Worm (Caenorhabditis elegans): Measurements from ENCODE around the gene deg-1.
A peak's percentile ranks its signal among the peaks of the same experiment; 100 is the strongest.

The deg-1 gene

DNA sequence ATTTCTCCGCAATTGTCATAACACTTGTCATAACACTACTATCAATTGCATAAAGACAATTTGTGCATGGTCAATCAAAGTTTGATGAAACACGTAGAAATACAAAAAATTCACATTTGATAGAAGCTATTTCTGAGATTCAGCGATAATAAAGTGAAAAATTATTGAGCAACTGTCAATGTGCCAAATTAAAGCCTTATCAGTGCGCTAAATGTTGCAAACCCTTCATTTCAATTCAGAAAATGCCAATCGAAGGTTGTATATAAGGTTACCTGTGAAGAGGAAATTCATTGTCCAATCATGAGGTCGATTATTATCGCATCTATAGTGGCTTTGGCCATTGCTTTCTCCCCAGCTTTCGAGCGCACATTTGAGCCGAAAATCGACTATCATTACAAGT, 25.3 kb upstream of the deg-1 start, which contains the start of gene vit-1:
Gene vit-1 (plus strand): TSS at position 289 of the 400 bp plus-strand sequence.
- no peak for TF ChIP-seq nhr-67 (tag; optimal IDR thresholded peaks at IDR 0.05)
- no peak for TF ChIP-seq nhr-76 (tag; optimal IDR thresholded peaks at IDR 0.05)
- no peak for TF ChIP-seq ceh-9 (tag; optimal IDR thresholded peaks at IDR 0.05)
- TF ChIP-seq hmg-11 (tag; optimal IDR thresholded peaks at IDR 0.05): no peak
- no peak for TF ChIP-seq ztf-4 (tag; optimal IDR thresholded peaks at IDR 0.05)
- no peak for TF ChIP-seq ZK546.5 (tag; optimal IDR thresholded peaks at IDR 0.05)

DNA sequence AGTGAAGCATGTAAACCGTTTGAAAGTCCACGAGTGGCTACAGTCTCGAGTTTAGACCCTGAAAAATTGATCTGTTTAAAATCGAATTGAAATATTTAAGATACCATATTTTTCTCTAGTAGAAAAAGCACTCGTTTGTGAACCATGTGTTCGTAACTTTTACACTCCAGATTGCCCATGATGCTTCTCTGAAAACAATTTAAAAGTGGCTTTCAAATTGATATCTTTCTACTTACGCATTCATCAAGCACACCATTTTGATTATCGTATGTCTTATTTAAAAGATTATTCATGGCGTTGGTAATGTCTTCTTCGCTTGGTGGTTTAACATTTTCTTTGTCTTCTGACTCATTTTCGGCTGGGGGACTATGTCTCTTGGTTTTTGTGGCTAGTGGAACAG, 19.3 kb upstream of the deg-1 start:
- no peak for TF ChIP-seq tbx-2 (tag; optimal IDR thresholded peaks at IDR 0.05)
- TF ChIP-seq nhr-23 (tag; optimal IDR thresholded peaks at IDR 0.05): no peak
- TF ChIP-seq daf-12 (tag; optimal IDR thresholded peaks at IDR 0.05): no peak
- TF ChIP-seq ZK546.5 (tag; optimal IDR thresholded peaks at IDR 0.05): no peak
- no peak for TF ChIP-seq hmg-11 (tag; optimal IDR thresholded peaks at IDR 0.05)
- no peak for TF ChIP-seq mdl-1 (tag; optimal IDR thresholded peaks at IDR 0.05)
- TF ChIP-seq egl-27 (tag; optimal IDR thresholded peaks at IDR 0.05): no peak

DNA sequence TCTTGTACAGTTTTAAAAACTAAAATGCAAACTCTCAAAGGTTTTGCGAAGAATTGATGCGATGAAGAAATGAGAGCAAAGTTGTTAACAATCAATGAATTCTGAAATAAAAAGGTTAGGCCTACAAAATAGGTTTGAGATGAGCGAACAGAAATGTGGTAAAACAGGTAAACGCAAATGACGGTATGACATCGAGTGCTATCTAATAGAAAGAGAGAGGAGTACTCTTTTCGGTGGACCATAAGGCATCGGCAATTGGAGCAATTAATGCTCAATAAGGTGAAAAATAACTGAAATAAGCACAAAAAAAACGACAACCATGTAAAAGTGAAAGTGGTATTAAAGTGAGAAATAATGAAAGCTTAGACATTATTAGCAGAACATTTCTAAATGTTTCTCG, 16.7 kb upstream of the deg-1 start, which contains the start of gene set-12:
Gene set-12 (minus strand): TSS at position 101 of the 400 bp plus-strand sequence.
- TF ChIP-seq unc-39 (tag; optimal IDR thresholded peaks at IDR 0.05): no peak
- no peak for TF ChIP-seq nhr-67 (tag; optimal IDR thresholded peaks at IDR 0.05)
- no peak for TF ChIP-seq skn-1 (tag; optimal IDR thresholded peaks at IDR 0.05)
- TF ChIP-seq ama-1 (optimal IDR thresholded peaks at IDR 0.05): no peak
- no peak for TF ChIP-seq pha-4 (tag; optimal IDR thresholded peaks at IDR 0.05)

DNA sequence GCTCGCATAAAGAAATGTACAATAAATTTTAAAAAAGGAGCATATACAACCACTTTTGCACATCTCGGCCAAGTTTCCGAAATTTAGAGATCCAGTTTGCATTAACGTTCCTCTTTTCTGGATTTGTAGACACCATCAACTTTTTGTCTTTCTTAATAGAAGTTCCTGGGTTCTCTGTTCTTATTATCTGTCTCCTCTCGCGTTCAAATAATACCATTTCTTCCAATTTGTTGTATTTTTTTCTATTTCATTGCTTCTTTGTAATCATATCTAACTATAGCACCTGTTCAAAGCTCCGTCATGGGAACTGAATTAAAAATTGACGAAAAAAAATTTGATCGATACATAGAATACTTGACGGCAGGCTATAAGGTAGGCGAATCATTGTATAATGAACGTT, 13.5 kb upstream of the deg-1 start, which contains the start of gene K09F5.1:
Gene K09F5.1 (plus strand): TSS at position 301 of the 400 bp plus-strand sequence.
- TF ChIP-seq skn-1 (tag; optimal IDR thresholded peaks at IDR 0.05) (no peak), nhr-237 (tag; optimal IDR thresholded peaks at IDR 0.05) (no peak), R02D3.7 (tag; optimal IDR thresholded peaks at IDR 0.05) (no peak), daf-12 (tag; optimal IDR thresholded peaks at IDR 0.05) (no peak), mml-1 (tag; optimal IDR thresholded peaks at IDR 0.05) (no peak), nhr-67 (tag; optimal IDR thresholded peaks at IDR 0.05) (no peak), unc-39 (tag; optimal IDR thresholded peaks at IDR 0.05) (no peak), ceh-9 (tag; optimal IDR thresholded peaks at IDR 0.05) (no peak), mdl-1 (tag; optimal IDR thresholded peaks at IDR 0.05) (no peak), tbx-2 (tag; optimal IDR thresholded peaks at IDR 0.05) (no peak), nhr-28 (tag; optimal IDR thresholded peaks at IDR 0.05) (no peak), fkh-2 (tag; optimal IDR thresholded peaks at IDR 0.05) (no peak), unc-62 (GFP tag; optimal IDR thresholded peaks at IDR 0.05) (no peak), pqm-1 (tag; optimal IDR thresholded peaks at IDR 0.05) (no peak), nhr-11 (tag; optimal IDR thresholded peaks at IDR 0.05) (no peak), ama-1 (optimal IDR thresholded peaks at IDR 0.05) (no peak), elt-1 (tag; optimal IDR thresholded peaks at IDR 0.05) (no peak), nhr-25 (tag; optimal IDR thresholded peaks at IDR 0.05) (no peak)

DNA sequence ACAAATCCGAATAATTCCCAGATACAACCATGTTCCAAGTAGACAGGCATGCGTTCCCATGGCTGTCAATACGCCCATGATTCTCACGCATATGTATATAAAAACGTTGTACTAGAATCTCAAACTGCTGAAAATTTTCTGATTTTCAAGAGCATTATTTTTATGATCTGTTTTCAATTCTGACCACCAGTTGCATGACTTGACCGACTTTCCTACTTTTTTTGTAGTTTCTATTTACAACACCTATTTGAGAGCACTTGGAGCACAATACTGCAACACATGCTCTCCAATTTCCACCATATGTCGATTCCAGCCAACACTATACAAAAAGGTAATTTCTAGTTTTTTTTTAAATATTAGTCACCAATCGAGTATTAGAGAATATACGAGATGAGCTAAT, 8.9 kb upstream of the deg-1 start, which contains the start of gene ref-2:
Gene ref-2 (plus strand): TSS at position 301 of the 400 bp plus-strand sequence.
- TF ChIP-seq snpc-4 (tag; optimal IDR thresholded peaks at IDR 0.05): no peak
- TF ChIP-seq lsy-12 (tag; optimal IDR thresholded peaks at IDR 0.05): no peak
- TF ChIP-seq pqm-1 (tag; optimal IDR thresholded peaks at IDR 0.05): no peak
- no peak for TF ChIP-seq nhr-43 (tag; optimal IDR thresholded peaks at IDR 0.05; ENCODE audit: poor library complexity, severe bottlenecking)
- no peak for TF ChIP-seq egl-27 (tag; optimal IDR thresholded peaks at IDR 0.05)
- no peak for TF ChIP-seq unc-62 (GFP tag; optimal IDR thresholded peaks at IDR 0.05)
- no peak for TF ChIP-seq pha-4 (tag; optimal IDR thresholded peaks at IDR 0.05)
- no peak for TF ChIP-seq ceh-28 (tag; optimal IDR thresholded peaks at IDR 0.05)
- no peak for TF ChIP-seq ceh-9 (tag; optimal IDR thresholded peaks at IDR 0.05)
- no peak for TF ChIP-seq ztf-4 (tag; optimal IDR thresholded peaks at IDR 0.05)
- no peak for TF ChIP-seq lin-15B (tag; optimal IDR thresholded peaks at IDR 0.05)

DNA sequence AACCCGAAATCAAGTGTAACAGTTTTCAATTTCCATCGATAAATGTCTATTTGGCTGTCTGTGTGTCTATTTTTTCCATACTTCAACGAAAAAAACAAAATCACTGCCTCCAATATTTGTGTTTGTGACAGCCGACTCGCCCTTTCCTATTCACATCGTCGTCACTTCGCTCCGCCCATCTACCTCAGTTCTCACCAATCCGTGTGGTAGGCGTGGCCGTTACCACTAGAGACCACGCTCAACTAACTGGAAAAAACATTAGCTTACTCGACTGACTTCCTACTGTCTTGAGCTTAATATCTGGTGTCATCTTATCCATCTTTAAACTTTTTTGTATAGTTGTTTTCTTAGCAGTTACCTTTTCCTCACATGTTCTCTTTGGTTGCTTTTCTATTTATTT, 7.5 kb upstream of the deg-1 start:
- no peak for TF ChIP-seq ZK546.5 (tag; optimal IDR thresholded peaks at IDR 0.05)
- no peak for TF ChIP-seq R02D3.7 (tag; optimal IDR thresholded peaks at IDR 0.05)
- peak; percentile 52 for TF ChIP-seq nfya-1 (tag; optimal IDR thresholded peaks at IDR 0.05; ENCODE audit: insufficient read depth)
- no peak for TF ChIP-seq daf-12 (tag; optimal IDR thresholded peaks at IDR 0.05)
